Fruit fly (Drosophila melanogaster) whole organism, embryonic: Measurements from ENCODE around the gene CG15473.

Experiments used
- Atf3 ChIP-seq: fragments of 200-800 bp; sonication (Bioruptor generic); optimal IDR thresholded peaks from 3 replicates; lab custom pipeline; 2016; ENCODE audit warnings: missing biosample characterization, missing genetic modification characterization
- B-H1 ChIP-seq: fragments of 200-800 bp; sonication (Bioruptor generic); IDR thresholded peaks from 3 replicates; pipeline ENCODE4 v1.3.6; 2022; ENCODE audit warnings: missing biosample characterization, missing genetic modification characterization
- BtbVII ChIP-seq: fragments of 200-800 bp; sonication (Bioruptor generic); optimal IDR thresholded peaks from 3 replicates; lab custom pipeline; 2017; ENCODE audit warnings: missing biosample characterization, mild to moderate bottlenecking, missing genetic modification characterization
- CG10366 ChIP-seq: fragments of 200-800 bp; sonication (Bioruptor generic); IDR thresholded peaks from 2 replicates; pipeline ENCODE4 v1.3.6; 2022; ENCODE audit warnings: missing biosample characterization, missing genetic modification characterization
- CG11085 ChIP-seq: fragments of 200-800 bp; sonication (Bioruptor generic); IDR thresholded peaks from 2 replicates; pipeline ENCODE4 v1.3.6; 2022; ENCODE audit warnings: missing biosample characterization, missing genetic modification characterization
- CG11093 ChIP-seq: fragments of 200-800 bp; sonication (Bioruptor generic); IDR thresholded peaks from 3 replicates; pipeline ENCODE4 v1.3.6; 2022; ENCODE audit warnings: missing biosample characterization, missing genetic modification characterization
- CG12219 ChIP-seq: fragments of 200-800 bp; sonication (Bioruptor generic); optimal IDR thresholded peaks from 3 replicates; lab custom pipeline; 2018; ENCODE audit warnings: missing biosample characterization, mild to moderate bottlenecking, missing genetic modification characterization
- CG12299 ChIP-seq: fragments of 200-800 bp; sonication (Bioruptor generic); optimal IDR thresholded peaks from 2 replicates; lab custom pipeline; 2018; ENCODE audit warnings: missing biosample characterization, mild to moderate bottlenecking, missing genetic modification characterization
- CG1603 ChIP-seq: fragments of 200-800 bp; sonication (Bioruptor generic); optimal IDR thresholded peaks from 2 replicates; lab custom pipeline; 2019; ENCODE audit warnings: missing biosample characterization, mild to moderate bottlenecking, missing genetic modification characterization, moderate library complexity
- CG1647 ChIP-seq: fragments of 200-800 bp; sonication (Bioruptor generic); optimal IDR thresholded peaks from 3 replicates; lab custom pipeline; 2016; ENCODE audit warnings: missing biosample characterization, missing genetic modification characterization
- CG18619 ChIP-seq: fragments of 200-800 bp; sonication (Bioruptor generic); optimal IDR thresholded peaks from 3 replicates; lab custom pipeline; 2017; ENCODE audit warnings: missing biosample characterization, mild to moderate bottlenecking, missing genetic modification characterization
- CG18764 ChIP-seq: fragments of 200-800 bp; sonication (Bioruptor generic); optimal IDR thresholded peaks from 3 replicates; lab custom pipeline; 2016; ENCODE audit warnings: missing biosample characterization, missing genetic modification characterization
- CG2120 ChIP-seq: fragments of 200-800 bp; sonication (Bioruptor generic); optimal IDR thresholded peaks from 3 replicates; lab custom pipeline; 2016; ENCODE audit warnings: missing biosample characterization, missing genetic modification characterization
- CG2678 ChIP-seq: fragments of 200-800 bp; sonication (Bioruptor generic); optimal IDR thresholded peaks from 3 replicates; lab custom pipeline; 2019; ENCODE audit warnings: missing biosample characterization, mild to moderate bottlenecking, missing genetic modification characterization, moderate library complexity
- CG4730 ChIP-seq: fragments of 200-800 bp; sonication (Bioruptor generic); IDR thresholded peaks from 2 replicates; pipeline ENCODE4 v1.3.6; 2022; ENCODE audit warnings: missing biosample characterization, missing genetic modification characterization
- CG7963 ChIP-seq: fragments of 200-800 bp; sonication (Bioruptor generic); IDR thresholded peaks from 3 replicates; pipeline ENCODE4 v1.3.6; 2022; ENCODE audit warnings: missing biosample characterization, missing genetic modification characterization; ENCODE audit not compliant: partially characterized antibody
- CG8478 ChIP-seq: fragments of >200 bp; optimal IDR thresholded peaks from 2 replicates; lab custom pipeline; 2018
- CG8765 ChIP-seq: fragments of 200-800 bp; sonication (Bioruptor generic); IDR thresholded peaks from 2 replicates; pipeline ENCODE4 v1.3.6; 2022; ENCODE audit warnings: missing biosample characterization, missing genetic modification characterization
- D19A ChIP-seq: fragments of 200-800 bp; optimal IDR thresholded peaks from 3 replicates; lab custom pipeline; 2019; ENCODE audit warnings: missing biosample characterization, mild to moderate bottlenecking, missing genetic modification characterization, moderate library complexity
- Dbx ChIP-seq: fragments of 200-800 bp; sonication (Bioruptor generic); IDR thresholded peaks from 3 replicates; pipeline ENCODE4 v1.3.6; 2022; ENCODE audit warnings: missing biosample characterization, missing genetic modification characterization
- Deaf1 ChIP-seq: fragments of 200-800 bp; optimal IDR thresholded peaks from 3 replicates; lab custom pipeline; 2019; ENCODE audit warnings: missing biosample characterization, mild to moderate bottlenecking, missing genetic modification characterization, moderate library complexity
- Fer1 ChIP-seq: fragments of 200-800 bp; sonication (Bioruptor generic); optimal IDR thresholded peaks from 2 replicates; lab custom pipeline; 2017; ENCODE audit warnings: missing biosample characterization, mild to moderate bottlenecking, missing genetic modification characterization
- Fer3 ChIP-seq: fragments of 200-800 bp; sonication (Bioruptor generic); optimal IDR thresholded peaks from 2 replicates; lab custom pipeline; 2018; ENCODE audit warnings: missing biosample characterization, mild to moderate bottlenecking, missing genetic modification characterization, moderate library complexity
- HLH54F ChIP-seq: fragments of 200-800 bp; sonication (Bioruptor generic); optimal IDR thresholded peaks from 3 replicates; lab custom pipeline; 2016; ENCODE audit warnings: missing biosample characterization, missing genetic modification characterization
- Hand ChIP-seq: fragments of 200-800 bp; sonication (Bioruptor generic); optimal IDR thresholded peaks from 2 replicates; lab custom pipeline; 2017; ENCODE audit warnings: mild to moderate bottlenecking, missing biosample characterization, missing genetic modification reagents, missing genetic modification characterization
- Hey ChIP-seq: fragments of 200-800 bp; sonication (Bioruptor generic); optimal IDR thresholded peaks from 3 replicates; lab custom pipeline; 2018; ENCODE audit warnings: missing biosample characterization, mild to moderate bottlenecking, missing genetic modification characterization
- Mad ChIP-seq: fragments of 200-800 bp; sonication (Bioruptor generic); optimal IDR thresholded peaks from 2 replicates; lab custom pipeline; 2016; ENCODE audit warnings: missing biosample characterization, missing genetic modification characterization
- Med ChIP-seq: fragments of 200-800 bp; sonication (Bioruptor generic); peaks from one replicate; lab custom pipeline; 2016; ENCODE audit warnings: missing biosample characterization, missing genetic modification characterization, mild to moderate bottlenecking, inconsistent platforms, moderate library complexity
- Meics ChIP-seq: fragments of 200-800 bp; sonication (Bioruptor generic); optimal IDR thresholded peaks from 2 replicates; lab custom pipeline; 2017; ENCODE audit warnings: missing biosample characterization, mild to moderate bottlenecking, missing genetic modification characterization
- Nf-YA ChIP-seq: fragments of 200-800 bp; sonication (Bioruptor generic); IDR thresholded peaks from 2 replicates; pipeline ENCODE4 v1.3.6; 2022; ENCODE audit warnings: missing biosample characterization, missing genetic modification characterization
- Sox100B ChIP-seq: fragments of 200-800 bp; sonication (Bioruptor generic); optimal IDR thresholded peaks from 3 replicates; lab custom pipeline; 2018; ENCODE audit warnings: missing biosample characterization, mild to moderate bottlenecking, missing genetic modification characterization
- Sry-δ ChIP-seq: fragments of 200-800 bp; sonication (Bioruptor generic); optimal IDR thresholded peaks from 2 replicates; lab custom pipeline; 2016; ENCODE audit warnings: missing biosample characterization, missing genetic modification characterization
- Tbp ChIP-seq: fragments of >200 bp; optimal IDR thresholded peaks from 2 replicates; lab custom pipeline; 2018; ENCODE audit warnings: missing biosample characterization, missing genetic modification characterization
- abd-A ChIP-seq: fragments of 200-800 bp; sonication (Bioruptor generic); optimal IDR thresholded peaks from 3 replicates; lab custom pipeline; 2019; ENCODE audit warnings: missing biosample characterization, mild to moderate bottlenecking, missing genetic modification characterization, moderate library complexity
- bigmax ChIP-seq: fragments of 200-800 bp; sonication (Bioruptor generic); optimal IDR thresholded peaks from 2 replicates; lab custom pipeline; 2018; ENCODE audit warnings: missing biosample characterization, mild to moderate bottlenecking, missing genetic modification characterization
- ci ChIP-seq: fragments of 200-800 bp; sonication (Bioruptor generic); IDR thresholded peaks from 3 replicates; pipeline ENCODE4 v1.3.6; 2022; ENCODE audit warnings: missing biosample characterization, missing genetic modification characterization
- dpn ChIP-seq, 2 experiments: fragments of 200-800 bp; sonication (Bioruptor generic); optimal IDR thresholded peaks; 3 replicates each; lab custom pipeline; 2016; ENCODE audit warnings: missing biosample characterization in 2 of 2, missing genetic modification characterization in 2 of 2
- emc ChIP-seq: fragments of 200-800 bp; sonication (Bioruptor generic); optimal IDR thresholded peaks from 2 replicates; lab custom pipeline; 2016; ENCODE audit warnings: missing biosample characterization, missing genetic modification characterization
- gem ChIP-seq: fragments of 200-800 bp; sonication (Bioruptor generic); optimal IDR thresholded peaks from 2 replicates; lab custom pipeline; 2019; ENCODE audit warnings: missing biosample characterization, mild to moderate bottlenecking, missing genetic modification characterization, moderate library complexity
- jing ChIP-seq: fragments of 200-800 bp; sonication (Bioruptor generic); optimal IDR thresholded peaks from 2 replicates; lab custom pipeline; 2018; ENCODE audit warnings: missing biosample characterization, mild to moderate bottlenecking, missing genetic modification characterization
- ken ChIP-seq: fragments of 200-800 bp; sonication (Bioruptor generic); IDR thresholded peaks from 3 replicates; pipeline ENCODE4 v1.3.6; 2022; ENCODE audit warnings: missing biosample characterization, missing genetic modification characterization
- lab ChIP-seq: fragments of 200-800 bp; sonication (Bioruptor generic); optimal IDR thresholded peaks from 3 replicates; lab custom pipeline; 2017; ENCODE audit warnings: missing biosample characterization, missing genetic modification characterization, mild to moderate bottlenecking, moderate library complexity, missing genetic modification reagents
- oc ChIP-seq: fragments of 200-800 bp; sonication (Bioruptor generic); optimal IDR thresholded peaks from 2 replicates; lab custom pipeline; 2018; ENCODE audit warnings: missing biosample characterization, mild to moderate bottlenecking, missing genetic modification characterization, moderate library complexity
- ranshi ChIP-seq: fragments of 200-800 bp; sonication (Bioruptor generic); IDR thresholded peaks from 2 replicates; pipeline ENCODE4 v1.3.6; 2022; ENCODE audit warnings: missing biosample characterization, missing genetic modification characterization
- schlank ChIP-seq: fragments of 200-800 bp; sonication (Bioruptor generic); optimal IDR thresholded peaks from 2 replicates; lab custom pipeline; 2018; ENCODE audit warnings: missing biosample characterization, mild to moderate bottlenecking, missing genetic modification characterization
- sd ChIP-seq: fragments of 200-800 bp; sonication (Bioruptor generic); optimal IDR thresholded peaks from 3 replicates; lab custom pipeline; 2018; ENCODE audit warnings: missing biosample characterization, mild to moderate bottlenecking, missing genetic modification characterization, moderate library complexity
- sim ChIP-seq: fragments of 200-800 bp; sonication (Bioruptor generic); IDR thresholded peaks from 2 replicates; pipeline ENCODE4 v1.3.6; 2022; ENCODE audit warnings: missing biosample characterization, missing genetic modification characterization
- so ChIP-seq: fragments of 200-800 bp; sonication (Bioruptor generic); IDR thresholded peaks from 3 replicates; pipeline ENCODE4 v1.3.6; 2022; ENCODE audit warnings: missing biosample characterization, missing genetic modification characterization
- tll ChIP-seq, 2 experiments: fragments of 200-800 bp in 1 of 2; fragments of >200 bp in 1 of 2; sonication (Bioruptor generic) in 1 of 2; optimal IDR thresholded peaks; 2 replicates each; lab custom pipeline; 2017 to 2019; ENCODE audit warnings: missing biosample characterization in 2 of 2, missing genetic modification characterization in 2 of 2, mild to moderate bottlenecking in 1 of 2, moderate library complexity in 1 of 2
- zen2 ChIP-seq: fragments of 200-800 bp; sonication (Bioruptor generic); IDR thresholded peaks from 3 replicates; pipeline ENCODE4 v1.3.6; 2022; ENCODE audit warnings: missing biosample characterization, missing genetic modification characterization; ENCODE audit not compliant: partially characterized antibody
- zf30C ChIP-seq: fragments of 200-800 bp; sonication (Bioruptor generic); optimal IDR thresholded peaks from 3 replicates; lab custom pipeline; 2018; ENCODE audit warnings: missing biosample characterization, mild to moderate bottlenecking, missing genetic modification characterization

CG15473 gene

dm6 chrX:4612454-4612853 lies 41.8 kb downstream of the CG15473 start (continued):
- no peak for TF ChIP-seq CG12299 (tag; lab: Kevin White, UChicago)
- TF ChIP-seq Tbp (GFP tag; lab: Kevin White, UChicago): no peak
- TF ChIP-seq CG2678 (tag; lab: Kevin White, UChicago): no peak
- no peak for TF ChIP-seq CG1647
- no peak for TF ChIP-seq jing (GFP tag; lab: Kevin White, UChicago)
- TF ChIP-seq bigmax (GFP tag; lab: Kevin White, UChicago): no peak
- peak; percentile 55 for TF ChIP-seq Hey (tag; lab: Kevin White, UChicago)
- no peak for TF ChIP-seq CG18764
- no peak for TF ChIP-seq Fer1 (GFP tag; lab: Kevin White, UChicago)
- no peak for TF ChIP-seq CG18619 (GFP tag; lab: Kevin White, UChicago)
- TF ChIP-seq Fer3 (tag; lab: Kevin White, UChicago): no peak
- TF ChIP-seq zen2 (GFP tag; lab: Robert Waterston, UW): no peak

- peak; percentile 9 for TF ChIP-seq Sry-δ
- 0 out of 2 replicates have a peak, but pooled peaks have one; percentile 17 for TF ChIP-seq sim (GFP tag; lab: Robert Waterston, UW)
- TF ChIP-seq CG7963 (GFP tag; lab: Robert Waterston, UW): no peak
- no peak for TF ChIP-seq tll (GFP tag; optimal IDR thresholded peaks at IDR 0.05; lab: Kevin White, UChicago)
- TF ChIP-seq Sox100B (GFP tag; lab: Kevin White, UChicago): peak; percentile 8
- TF ChIP-seq Med (GFP tag; lab: Kevin White, UChicago): peak; percentile 86
- TF ChIP-seq Dbx (GFP tag; lab: Robert Waterston, UW): 0 out of 3 replicates have a peak, but pooled peaks have one; percentile 23
- TF ChIP-seq schlank (tag; lab: Kevin White, UChicago): peak; percentile 83
- no peak for TF ChIP-seq abd-A (tag; lab: Kevin White, UChicago)
- TF ChIP-seq CG11085 (GFP tag; lab: Robert Waterston, UW): no peak
- TF ChIP-seq dpn (GFP tag; optimal IDR thresholded peaks at IDR 0.05; lab: Kevin White, UChicago): no peak
- TF ChIP-seq Deaf1 (tag; lab: Kevin White, UChicago): no peak
- TF ChIP-seq CG2120 (GFP tag; lab: Kevin White, UChicago): peak; percentile 64
- peak; percentile 86 for TF ChIP-seq lab (GFP tag; lab: Kevin White, UChicago)
- peak; percentile 35 for TF ChIP-seq HLH54F (GFP tag; lab: Kevin White, UChicago)
- TF ChIP-seq Hand: peak; percentile 19
- TF ChIP-seq gem (tag; lab: Kevin White, UChicago): peak; percentile 13
- no peak for TF ChIP-seq oc
- TF ChIP-seq CG8478 (lab: Kevin White, UChicago): no peak
- TF ChIP-seq CG4730: no peak
- TF ChIP-seq zf30C (GFP tag; lab: Kevin White, UChicago): peak; percentile 8
- TF ChIP-seq Mad (GFP tag; lab: Kevin White, UChicago): no peak
- TF ChIP-seq CG1603 (tag; lab: Kevin White, UChicago): peak; percentile 3
- TF ChIP-seq CG8765 (GFP tag; lab: Robert Waterston, UW): no peak
- TF ChIP-seq D19A (tag; lab: Kevin White, UChicago): no peak
- TF ChIP-seq BtbVII (GFP tag; lab: Kevin White, UChicago): peak; percentile 57
- TF ChIP-seq Atf3 (GFP tag; lab: Kevin White, UChicago): no peak
- no peak for TF ChIP-seq Nf-YA (GFP tag; lab: Robert Waterston, UW)
- TF ChIP-seq ci (GFP tag; lab: Robert Waterston, UW): no peak
- no peak for TF ChIP-seq CG12219 (GFP tag; lab: Kevin White, UChicago)
- TF ChIP-seq sd (tag; lab: Kevin White, UChicago): no peak
- TF ChIP-seq CG11093 (GFP tag; lab: Robert Waterston, UW): no peak
- no peak for TF ChIP-seq ken (GFP tag; lab: Robert Waterston, UW)
- no peak for TF ChIP-seq ranshi (GFP tag; lab: Robert Waterston, UW)
- TF ChIP-seq emc (GFP tag; lab: Kevin White, UChicago): no peak
- no peak for TF ChIP-seq jing (GFP tag; lab: Kevin White, UChicago)
- TF ChIP-seq CG10366: no peak
- TF ChIP-seq B-H1 (GFP tag; lab: Robert Waterston, UW): no peak
- peak; percentile 44 for TF ChIP-seq Meics (GFP tag; lab: Kevin White, UChicago)
- peak; percentile 22; the same call in 1 of the 3 replicates for TF ChIP-seq so (GFP tag; lab: Robert Waterston, UW)
Measured at dm6 chrX:4610481-4610880, 43.8 kb downstream of the CG15473 start.
